Fruit fly (Drosophila melanogaster) whole organism, embryonic: ENCODE results near the gene CG34125.
A peak's percentile ranks its signal among the peaks of the same experiment; 100 is the strongest.

Experiments used
- Abd-B ChIP-seq: fragments of 200-800 bp; sonication (Bioruptor generic); optimal IDR thresholded peaks from 2 replicates; lab custom pipeline; 2018; ENCODE audit warnings: missing biosample characterization, mild to moderate bottlenecking, missing genetic modification characterization, moderate library complexity
- Aef1 ChIP-seq: fragments of 200-800 bp; sonication (Bioruptor generic); IDR thresholded peaks from 3 replicates; pipeline ENCODE4 v1.3.6; 2022; ENCODE audit warnings: missing biosample characterization, missing genetic modification characterization
- Atf-2 ChIP-seq: fragments of 200-800 bp; sonication (Bioruptor generic); optimal IDR thresholded peaks from 2 replicates; lab custom pipeline; 2016; ENCODE audit warnings: missing biosample characterization, missing genetic modification characterization
- Blimp-1 ChIP-seq: fragments of 200-800 bp; sonication (Bioruptor generic); optimal IDR thresholded peaks from 3 replicates; lab custom pipeline; 2018; ENCODE audit warnings: missing biosample characterization, missing genetic modification characterization, mild to moderate bottlenecking, moderate library complexity, missing genetic modification reagents
- CG10543 ChIP-seq: fragments of 200-800 bp; sonication (Bioruptor generic); optimal IDR thresholded peaks from 3 replicates; lab custom pipeline; 2017; ENCODE audit warnings: missing biosample characterization, mild to moderate bottlenecking, missing genetic modification characterization, moderate library complexity
- CG10654 ChIP-seq: fragments of 200-800 bp; sonication (Bioruptor generic); optimal IDR thresholded peaks from 2 replicates; lab custom pipeline; 2016; ENCODE audit warnings: missing biosample characterization, missing genetic modification characterization
- CG11085 ChIP-seq: fragments of 200-800 bp; sonication (Bioruptor generic); IDR thresholded peaks from 2 replicates; pipeline ENCODE4 v1.3.6; 2022; ENCODE audit warnings: missing biosample characterization, missing genetic modification characterization
- CG12769 ChIP-seq: fragments of 200-800 bp; sonication (Bioruptor generic); optimal IDR thresholded peaks from 2 replicates; lab custom pipeline; 2019; ENCODE audit warnings: missing biosample characterization, mild to moderate bottlenecking, missing genetic modification characterization, moderate library complexity
- CG13894 ChIP-seq: fragments of 200-800 bp; sonication (Bioruptor generic); optimal IDR thresholded peaks from 3 replicates; lab custom pipeline; 2018; ENCODE audit warnings: missing biosample characterization, mild to moderate bottlenecking, missing genetic modification characterization, moderate library complexity
- CG15073 ChIP-seq: fragments of 200-800 bp; sonication (Bioruptor generic); optimal IDR thresholded peaks from 2 replicates; lab custom pipeline; 2016; ENCODE audit warnings: missing biosample characterization, missing genetic modification characterization
- CG15269 ChIP-seq: fragments of 200-800 bp; sonication (Bioruptor generic); optimal IDR thresholded peaks from 2 replicates; lab custom pipeline; 2018; ENCODE audit warnings: missing biosample characterization, mild to moderate bottlenecking, missing genetic modification characterization, moderate library complexity
- CG1602 ChIP-seq: fragments of 200-800 bp; sonication (Bioruptor generic); optimal IDR thresholded peaks from 3 replicates; lab custom pipeline; 2016; ENCODE audit warnings: missing biosample characterization, missing genetic modification characterization
- CG1603 ChIP-seq: fragments of 200-800 bp; sonication (Bioruptor generic); optimal IDR thresholded peaks from 2 replicates; lab custom pipeline; 2019; ENCODE audit warnings: missing biosample characterization, mild to moderate bottlenecking, missing genetic modification characterization, moderate library complexity
- CG1647 ChIP-seq: fragments of 200-800 bp; sonication (Bioruptor generic); optimal IDR thresholded peaks from 3 replicates; lab custom pipeline; 2016; ENCODE audit warnings: missing biosample characterization, missing genetic modification characterization
- CG16813 ChIP-seq: fragments of 200-800 bp; sonication (Bioruptor generic); IDR thresholded peaks from 3 replicates; pipeline ENCODE4 v1.3.6; 2022; ENCODE audit warnings: missing biosample characterization, missing genetic modification characterization; ENCODE audit not compliant: partially characterized antibody
- CG18764 ChIP-seq: fragments of 200-800 bp; sonication (Bioruptor generic); optimal IDR thresholded peaks from 3 replicates; lab custom pipeline; 2016; ENCODE audit warnings: missing biosample characterization, missing genetic modification characterization
- CG2129 ChIP-seq: fragments of 200-800 bp; sonication (Bioruptor generic); IDR thresholded peaks from 2 replicates; pipeline ENCODE4 v1.3.6; 2022; ENCODE audit warnings: missing biosample characterization, missing genetic modification characterization; ENCODE audit not compliant: partially characterized antibody
- CG31365 ChIP-seq: fragments of 200-800 bp; sonication (Bioruptor generic); optimal IDR thresholded peaks from 2 replicates; lab custom pipeline; 2018; ENCODE audit warnings: missing biosample characterization, mild to moderate bottlenecking, missing genetic modification characterization
- CG33213 ChIP-seq: fragments of 200-800 bp; sonication (Bioruptor generic); optimal IDR thresholded peaks from 3 replicates; lab custom pipeline; 2016; ENCODE audit warnings: missing biosample characterization, missing genetic modification characterization
- CG7372 ChIP-seq: fragments of 200-800 bp; sonication (Bioruptor generic); IDR thresholded peaks from 2 replicates; pipeline ENCODE4 v1.3.6; 2022; ENCODE audit warnings: missing biosample characterization, missing genetic modification characterization
- CG9437 ChIP-seq: fragments of 200-800 bp; sonication (Bioruptor generic); optimal IDR thresholded peaks from 2 replicates; lab custom pipeline; 2018; ENCODE audit warnings: missing biosample characterization, mild to moderate bottlenecking, missing genetic modification characterization
- CkIIα-i1 ChIP-seq: fragments of 200-800 bp; sonication (Bioruptor generic); IDR thresholded peaks from 2 replicates; pipeline ENCODE4 v1.3.6; 2022; ENCODE audit warnings: missing biosample characterization, missing genetic modification characterization
- Fer1 ChIP-seq: fragments of 200-800 bp; sonication (Bioruptor generic); optimal IDR thresholded peaks from 2 replicates; lab custom pipeline; 2017; ENCODE audit warnings: missing biosample characterization, mild to moderate bottlenecking, missing genetic modification characterization
- Fer3 ChIP-seq: fragments of 200-800 bp; sonication (Bioruptor generic); optimal IDR thresholded peaks from 2 replicates; lab custom pipeline; 2018; ENCODE audit warnings: missing biosample characterization, mild to moderate bottlenecking, missing genetic modification characterization, moderate library complexity
- Lpt ChIP-seq: fragments of >200 bp; optimal IDR thresholded peaks from 2 replicates; lab custom pipeline; 2018; ENCODE audit warnings: missing biosample characterization, missing genetic modification characterization
- Oli ChIP-seq: fragments of 200-800 bp; sonication (Bioruptor generic); optimal IDR thresholded peaks from 2 replicates; lab custom pipeline; 2018; ENCODE audit warnings: missing biosample characterization, mild to moderate bottlenecking, missing genetic modification characterization, moderate library complexity
- Sry-δ ChIP-seq: fragments of 200-800 bp; sonication (Bioruptor generic); optimal IDR thresholded peaks from 2 replicates; lab custom pipeline; 2016; ENCODE audit warnings: missing biosample characterization, missing genetic modification characterization
- Taf1 ChIP-seq: fragments of 200-800 bp; sonication (Bioruptor generic); IDR thresholded peaks from 2 replicates; pipeline ENCODE4 v1.3.6; 2022; ENCODE audit warnings: missing biosample characterization, missing genetic modification characterization
- abd-A ChIP-seq: fragments of 200-800 bp; sonication (Bioruptor generic); optimal IDR thresholded peaks from 3 replicates; lab custom pipeline; 2019; ENCODE audit warnings: missing biosample characterization, mild to moderate bottlenecking, missing genetic modification characterization, moderate library complexity
- bab2 ChIP-seq: fragments of 200-800 bp; sonication (Bioruptor generic); optimal IDR thresholded peaks from 2 replicates; lab custom pipeline; 2016; ENCODE audit warnings: missing biosample characterization, missing genetic modification characterization
- bsh ChIP-seq, 2 experiments: fragments of 200-800 bp; sonication (Bioruptor generic); optimal IDR thresholded peaks; 2 replicates each; lab custom pipeline; 2017 to 2018; ENCODE audit warnings: mild to moderate bottlenecking in 2 of 2, missing biosample characterization in 2 of 2, missing genetic modification characterization in 2 of 2, moderate library complexity in 1 of 2
- chn ChIP-seq: fragments of 200-800 bp; sonication (Bioruptor generic); optimal IDR thresholded peaks from 2 replicates; lab custom pipeline; 2016; ENCODE audit warnings: missing biosample characterization, missing genetic modification characterization
- dati ChIP-seq: fragments of 200-800 bp; sonication (Bioruptor generic); IDR thresholded peaks from 2 replicates; pipeline ENCODE4 v1.3.6; 2022; ENCODE audit warnings: missing biosample characterization, missing genetic modification characterization
- dpn ChIP-seq, 2 experiments: fragments of 200-800 bp; sonication (Bioruptor generic); optimal IDR thresholded peaks; 3 replicates each; lab custom pipeline; 2016; ENCODE audit warnings: missing biosample characterization in 2 of 2, missing genetic modification characterization in 2 of 2
- exex ChIP-seq: fragments of 200-800 bp; sonication (Bioruptor generic); optimal IDR thresholded peaks from 4 replicates; lab custom pipeline; 2018; ENCODE audit warnings: missing biosample characterization, mild to moderate bottlenecking, missing genetic modification characterization, moderate library complexity
- fd3F ChIP-seq: fragments of 200-800 bp; sonication (Bioruptor generic); optimal IDR thresholded peaks from 2 replicates; lab custom pipeline; 2018; ENCODE audit warnings: missing biosample characterization, mild to moderate bottlenecking, missing genetic modification characterization, moderate library complexity
- gcm ChIP-seq: fragments of 200-800 bp; sonication (Bioruptor generic); optimal IDR thresholded peaks from 2 replicates; lab custom pipeline; 2019; ENCODE audit warnings: missing biosample characterization, mild to moderate bottlenecking, missing genetic modification characterization, moderate library complexity
- gcm2 ChIP-seq: fragments of 200-800 bp; sonication (Bioruptor generic); optimal IDR thresholded peaks from 2 replicates; lab custom pipeline; 2016; ENCODE audit warnings: missing biosample characterization, missing genetic modification characterization
- gsb ChIP-seq: fragments of 200-800 bp; sonication (Bioruptor generic); IDR thresholded peaks from 2 replicates; pipeline ENCODE4 v1.3.6; 2022; ENCODE audit warnings: missing biosample characterization, missing genetic modification characterization
- hth ChIP-seq: fragments of >200 bp; optimal IDR thresholded peaks from 2 replicates; lab custom pipeline; 2017; ENCODE audit warnings: inconsistent platforms
- jumu ChIP-seq: fragments of 200-800 bp; sonication (Bioruptor generic); optimal IDR thresholded peaks from 3 replicates; lab custom pipeline; 2016; ENCODE audit warnings: missing biosample characterization, missing genetic modification characterization
- ken ChIP-seq: fragments of 200-800 bp; sonication (Bioruptor generic); IDR thresholded peaks from 3 replicates; pipeline ENCODE4 v1.3.6; 2022; ENCODE audit warnings: missing biosample characterization, missing genetic modification characterization
- pros ChIP-seq: fragments of 200-800 bp; sonication (Bioruptor generic); optimal IDR thresholded peaks from 3 replicates; lab custom pipeline; 2019; ENCODE audit warnings: missing biosample characterization, mild to moderate bottlenecking, missing genetic modification characterization, moderate library complexity
- rib ChIP-seq: fragments of 200-800 bp; sonication (Bioruptor generic); IDR thresholded peaks from 2 replicates; pipeline ENCODE4 v1.3.6; 2022; ENCODE audit warnings: missing biosample characterization, missing genetic modification characterization
- run ChIP-seq: fragments of 200-800 bp; sonication (Bioruptor generic); optimal IDR thresholded peaks from 3 replicates; lab custom pipeline; 2018; ENCODE audit warnings: missing biosample characterization, mild to moderate bottlenecking, missing genetic modification characterization
- salm ChIP-seq: fragments of 200-800 bp; sonication (Bioruptor generic); optimal IDR thresholded peaks from 2 replicates; lab custom pipeline; 2018; ENCODE audit warnings: missing biosample characterization, mild to moderate bottlenecking, missing genetic modification characterization
- shn ChIP-seq: fragments of 200-800 bp; sonication (Bioruptor generic); optimal IDR thresholded peaks from 3 replicates; lab custom pipeline; 2016; ENCODE audit warnings: missing biosample characterization, missing genetic modification characterization
- sima ChIP-seq: fragments of 200-800 bp; sonication (Bioruptor generic); optimal IDR thresholded peaks from 2 replicates; lab custom pipeline; 2016; ENCODE audit warnings: missing biosample characterization, missing genetic modification characterization
- sqz ChIP-seq: fragments of 200-800 bp; sonication (Bioruptor generic); optimal IDR thresholded peaks from 3 replicates; lab custom pipeline; 2018; ENCODE audit warnings: missing biosample characterization, mild to moderate bottlenecking, missing genetic modification characterization

The CG34125 gene

DNA sequence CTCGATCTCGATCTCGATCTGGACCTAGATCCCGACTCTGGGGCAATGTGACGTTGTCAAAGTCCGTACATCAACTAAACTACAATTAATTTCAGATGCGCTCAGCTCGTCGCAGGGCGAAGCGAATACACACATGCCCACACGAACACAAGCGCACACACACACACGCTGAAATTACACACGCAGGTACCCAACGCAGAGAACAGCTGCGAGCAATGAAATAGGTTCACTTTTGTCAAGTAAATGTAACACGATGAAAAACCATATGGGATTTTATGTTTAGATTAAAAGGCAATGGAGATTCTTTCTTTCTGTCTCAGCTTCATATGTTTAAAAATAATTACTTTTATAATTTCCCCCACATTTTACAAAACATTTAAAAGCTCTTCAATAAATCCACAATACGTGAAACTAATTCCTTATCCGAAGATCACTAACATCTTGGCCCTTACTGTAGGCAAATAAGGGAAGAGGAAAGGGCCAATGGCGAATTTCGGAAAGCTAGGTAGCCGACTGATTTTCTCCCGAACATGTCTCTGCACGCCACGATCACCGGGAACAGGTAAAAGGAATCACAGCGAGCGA, 34.9 kb downstream of the CG34125 start (continued):
- TF ChIP-seq fd3F: peak; percentile 69
- TF ChIP-seq gcm2 (GFP tag; lab: Kevin White, UChicago): peak; percentile 71
- 0 out of 2 replicates have a peak, but pooled peaks have one; percentile 20 for TF ChIP-seq CG11085 (GFP tag; lab: Robert Waterston, UW)
- peak; percentile 66 for TF ChIP-seq Atf-2 (GFP tag; lab: Kevin White, UChicago)
- peak; percentile 79 for TF ChIP-seq CG7372 (GFP tag; lab: Robert Waterston, UW)
- peak; percentile 58 to 64 for TF ChIP-seq dpn (GFP tag; optimal IDR thresholded peaks at IDR 0.05; lab: Kevin White, UChicago)
- TF ChIP-seq CkIIα-i1 (GFP tag; lab: Robert Waterston, UW): no peak
- TF ChIP-seq bsh (GFP tag; optimal IDR thresholded peaks at IDR 0.05; lab: Kevin White, UChicago): peak; percentile 75 to 83
- peak; percentile 63 for TF ChIP-seq salm
- TF ChIP-seq CG2129 (GFP tag; lab: Robert Waterston, UW): no peak
- TF ChIP-seq bab2 (GFP tag; lab: Kevin White, UChicago): peak; percentile 48
- TF ChIP-seq CG10543: peak; percentile 75
- peak; percentile 34 for TF ChIP-seq CG18764 (GFP tag; lab: Kevin White, UChicago)
- TF ChIP-seq CG1647: peak; percentile 61
- TF ChIP-seq Fer1: peak; percentile 86
- TF ChIP-seq run (tag; lab: Kevin White, UChicago): peak; percentile 27
- peak; percentile 89 for TF ChIP-seq gcm (GFP tag; lab: Kevin White, UChicago)
- TF ChIP-seq exex (tag; lab: Kevin White, UChicago): peak; percentile 33
- TF ChIP-seq CG15269 (tag; lab: Kevin White, UChicago): peak; percentile 84
- TF ChIP-seq CG12769 (tag; lab: Kevin White, UChicago): no peak
- peak; percentile 59 for TF ChIP-seq Aef1
- TF ChIP-seq Sry-δ (GFP tag; lab: Kevin White, UChicago): peak; percentile 20
- peak; percentile 76 for TF ChIP-seq pros (GFP tag; lab: Kevin White, UChicago)
- no peak for TF ChIP-seq CG15073 (GFP tag; lab: Kevin White, UChicago)
- peak; percentile 42 for TF ChIP-seq CG1603
- peak; percentile 9 for TF ChIP-seq abd-A (tag; lab: Kevin White, UChicago)
- peak; percentile 51; the same call in 2 of the 3 replicates for TF ChIP-seq ken (GFP tag; lab: Robert Waterston, UW)
- TF ChIP-seq CG31365 (tag; lab: Kevin White, UChicago): peak; percentile 32
- TF ChIP-seq sqz: peak; percentile 76
- peak; percentile 31 for TF ChIP-seq shn (GFP tag; lab: Kevin White, UChicago)
- TF ChIP-seq CG10654 (GFP tag; lab: Kevin White, UChicago): peak; percentile 63
- TF ChIP-seq Oli (tag; lab: Kevin White, UChicago): peak; percentile 86
- TF ChIP-seq CG13894: peak; percentile 67
- peak; percentile 73 for TF ChIP-seq Blimp-1 (GFP tag; lab: Kevin White, UChicago)
- 0 out of 2 replicates have a peak, but pooled peaks have one; percentile 3 for TF ChIP-seq dati (GFP tag; lab: Robert Waterston, UW)
- TF ChIP-seq sima (GFP tag; lab: Kevin White, UChicago): no peak
- TF ChIP-seq Fer3 (tag; lab: Kevin White, UChicago): peak; percentile 76
- 0 out of 3 replicates have a peak, but pooled peaks have one; percentile 13 for TF ChIP-seq CG16813 (GFP tag; lab: Robert Waterston, UW)
- peak; percentile 65 for TF ChIP-seq CG33213 (GFP tag; lab: Kevin White, UChicago)
- TF ChIP-seq rib (GFP tag; lab: Robert Waterston, UW): peak; percentile 25; the same call in 1 of the 2 replicates
- peak; percentile 79 for TF ChIP-seq chn
- peak; percentile 76 for TF ChIP-seq jumu (GFP tag; lab: Kevin White, UChicago)
- no peak for TF ChIP-seq Lpt (GFP tag; lab: Kevin White, UChicago)
- peak; percentile 52; the same call in 1 of the 2 replicates for TF ChIP-seq gsb (GFP tag; lab: Robert Waterston, UW)
- TF ChIP-seq CG1602 (GFP tag; lab: Kevin White, UChicago): peak; percentile 73
- TF ChIP-seq hth: no peak
- peak; percentile 81 for TF ChIP-seq CG9437 (GFP tag; lab: Kevin White, UChicago)
- TF ChIP-seq Abd-B (GFP tag; lab: Kevin White, UChicago): peak; percentile 68
- TF ChIP-seq Taf1: peak; percentile 71
